Worm (Caenorhabditis elegans): ENCODE results near the gene tbc-1.

tbc-1 gene

DNA sequence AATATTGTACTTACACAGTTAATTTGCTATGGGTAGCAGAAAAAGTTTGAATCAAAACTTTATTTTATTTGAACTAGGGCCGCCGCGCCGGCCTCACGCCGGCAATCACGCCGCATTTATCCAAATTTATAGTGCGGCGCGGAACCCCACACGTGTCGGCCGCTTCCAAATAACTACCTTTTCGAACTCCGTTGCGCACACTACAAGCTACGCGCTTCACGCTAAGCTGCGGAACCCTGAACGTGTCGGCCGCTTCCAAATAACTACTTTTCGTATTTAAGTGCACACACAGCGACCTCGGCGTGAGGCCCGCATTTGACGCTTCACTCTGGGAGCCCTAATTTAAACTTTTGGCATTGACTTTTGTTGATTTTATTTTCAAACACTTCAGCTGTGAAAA, 39.1 kb upstream of the tbc-1 start:
- no peak for TF ChIP-seq lin-35 (GFP tag; optimal IDR thresholded peaks at IDR 0.05)
- TF ChIP-seq ama-1 (optimal IDR thresholded peaks at IDR 0.05), result no peak
- TF ChIP-seq mdl-1 (tag; optimal IDR thresholded peaks at IDR 0.05), result no peak
- TF ChIP-seq unc-86 (tag; optimal IDR thresholded peaks at IDR 0.05), result no peak

DNA sequence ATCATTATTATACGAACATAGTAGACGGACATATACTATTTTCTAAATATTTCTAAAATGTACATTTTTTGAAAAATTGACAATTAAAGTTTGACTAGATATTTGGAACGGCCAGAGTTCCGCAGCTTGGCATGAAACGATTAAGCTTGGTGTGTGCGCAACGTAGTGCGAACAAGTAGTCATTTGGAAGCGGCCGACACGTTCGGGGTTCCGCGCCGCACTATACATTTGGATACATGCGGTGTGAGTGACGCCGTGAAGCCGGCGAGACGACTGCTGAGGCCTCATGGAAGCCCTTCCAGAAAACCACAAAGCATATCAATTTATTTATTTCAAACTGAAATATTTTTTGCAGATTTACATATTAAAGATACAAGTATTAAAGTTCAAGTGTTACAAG, 32.4 kb upstream of the tbc-1 start:
- TF ChIP-seq snpc-4 (tag; optimal IDR thresholded peaks at IDR 0.05) (peak; percentile 87), ets-5 (GFP tag; IDR thresholded peaks at IDR 0.05) (no peak), nhr-85 (tag) (peak; percentile 39), ceh-82 (tag; optimal IDR thresholded peaks at IDR 0.05) (no peak), nhr-47 (tag; optimal IDR thresholded peaks at IDR 0.05) (no peak), tlp-1 (tag; optimal IDR thresholded peaks at IDR 0.05) (no peak), dsc-1 (tag; optimal IDR thresholded peaks at IDR 0.05) (no peak), nhr-71 (tag; optimal IDR thresholded peaks at IDR 0.05) (peak; percentile 9), grh-1 (GFP tag; IDR thresholded peaks at IDR 0.05) (no peak), fkh-8 (tag; optimal IDR thresholded peaks at IDR 0.05) (no peak), sup-37 (GFP tag; optimal IDR thresholded peaks at IDR 0.05) (no peak), lin-35 (GFP tag; optimal IDR thresholded peaks at IDR 0.05) (no peak), lin-15B (tag; optimal IDR thresholded peaks at IDR 0.05) (no peak)

DNA sequence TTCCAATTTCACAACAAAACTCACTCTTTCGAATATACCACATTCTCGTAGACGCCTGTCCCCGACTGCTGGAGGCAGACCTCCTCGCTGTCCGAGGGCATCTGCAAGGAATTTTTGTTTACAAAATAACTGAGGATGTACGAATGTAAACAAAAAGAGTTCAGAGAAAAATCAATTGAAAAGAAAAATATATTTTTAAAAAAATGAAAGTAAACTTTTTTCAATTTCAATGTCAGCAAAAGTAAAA, 24.4 kb upstream of the tbc-1 start, which contains the start of gene mrp-5:
Gene mrp-5 (minus strand): TSS at position 101 of the 247 bp plus-strand sequence.
- TF ChIP-seq blmp-1 (tag; optimal IDR thresholded peaks at IDR 0.05) (no peak), ceh-90 (tag; optimal IDR thresholded peaks at IDR 0.05) (no peak), mef-2 (tag; optimal IDR thresholded peaks at IDR 0.05) (no peak), sptf-1 (tag; optimal IDR thresholded peaks at IDR 0.05) (no peak), nhr-76 (tag; optimal IDR thresholded peaks at IDR 0.05) (no peak), elt-2 (tag; optimal IDR thresholded peaks at IDR 0.05) (no peak), nhr-237 (tag; optimal IDR thresholded peaks at IDR 0.05) (no peak), nhr-84 (tag; optimal IDR thresholded peaks at IDR 0.05) (no peak), vab-15 (tag; optimal IDR thresholded peaks at IDR 0.05) (no peak)

DNA sequence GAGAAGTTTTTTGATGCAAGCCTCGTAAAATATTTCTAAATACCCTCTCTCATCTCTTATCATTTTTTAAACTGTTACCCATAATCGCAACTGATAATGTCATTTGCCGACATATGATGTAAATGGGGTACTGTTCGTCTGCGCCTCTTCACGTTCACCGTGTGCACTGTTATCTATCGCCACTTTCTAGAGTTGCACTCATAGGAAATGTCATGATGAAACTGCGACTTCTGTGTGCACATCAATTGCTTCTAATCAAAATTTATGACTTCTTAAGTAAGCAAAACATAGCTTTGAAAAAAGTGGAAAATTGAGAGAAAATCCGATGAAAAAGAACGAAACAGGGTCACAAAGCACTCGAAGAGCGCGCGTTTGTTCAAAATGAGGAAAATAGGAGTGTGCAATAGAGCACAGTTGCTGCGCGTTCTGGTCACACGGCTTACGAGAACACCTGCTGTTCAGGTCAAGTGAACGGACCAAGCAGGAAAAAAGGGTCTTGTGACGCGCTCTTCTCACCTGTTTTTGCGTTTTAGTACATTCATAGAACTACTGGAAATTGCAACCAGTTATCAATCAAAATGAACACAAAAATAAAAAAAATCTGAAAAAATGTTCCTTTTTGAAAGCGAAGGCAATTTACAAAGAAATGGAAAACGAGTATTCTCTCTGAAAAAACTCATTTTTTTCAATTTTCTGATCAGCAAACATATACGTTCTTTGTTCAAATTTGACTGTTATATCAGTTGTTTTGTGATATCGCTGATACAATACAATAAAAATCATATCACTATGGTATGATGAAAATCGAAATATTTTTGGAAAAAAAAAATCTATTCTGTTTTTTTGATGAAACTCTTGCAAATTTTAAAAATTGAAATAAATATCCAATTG, 23.8 kb upstream of the tbc-1 start:
- TF ChIP-seq lsy-2 (tag; optimal IDR thresholded peaks at IDR 0.05) (peak in 1 of 2 experiments; percentile 20), sup-37 (GFP tag; optimal IDR thresholded peaks at IDR 0.05) (no peak), nhr-19 (GFP tag; conservative IDR thresholded peaks at IDR 0.05) (0 out of 2 replicates have a peak, but pooled peaks have one; percentile 3), elt-2 (tag; optimal IDR thresholded peaks at IDR 0.05) (peak; percentile 98), nhr-71 (tag; optimal IDR thresholded peaks at IDR 0.05) (peak; percentile 43), tlp-1 (tag; optimal IDR thresholded peaks at IDR 0.05) (peak; percentile 82), isw-1 (GFP tag; IDR thresholded peaks at IDR 0.05) (no peak), lir-3 (tag; optimal IDR thresholded peaks at IDR 0.05; ENCODE audit: poor library complexity) (no peak), nhr-12 (tag; optimal IDR thresholded peaks at IDR 0.05) (no peak), lin-15B (tag; optimal IDR thresholded peaks at IDR 0.05) (peak; percentile 35), nhr-20 (tag; optimal IDR thresholded peaks at IDR 0.05) (peak; percentile 34), pqm-1 (tag; optimal IDR thresholded peaks at IDR 0.05) (peak; percentile 68), lin-14 (GFP tag; optimal IDR thresholded peaks at IDR 0.05) (peak; percentile 84), unc-86 (tag; optimal IDR thresholded peaks at IDR 0.05) (no peak), lin-35 (GFP tag; optimal IDR thresholded peaks at IDR 0.05) (peak; percentile 3 to 41), nhr-90 (tag; optimal IDR thresholded peaks at IDR 0.05; ENCODE audit: poor library complexity) (peak; percentile 59), unc-30 (tag; optimal IDR thresholded peaks at IDR 0.05) (no peak), mef-2 (tag; optimal IDR thresholded peaks at IDR 0.05) (no peak), efl-1 (optimal IDR thresholded peaks at IDR 0.05) (peak in 1 of 2 experiments; percentile 9), efl-1 (GFP tag; optimal IDR thresholded peaks at IDR 0.05 in 1 of 2) (peak; percentile 6 to 91), skn-1 (tag; optimal IDR thresholded peaks at IDR 0.05) (peak; percentile 20), rnt-1 (tag; optimal IDR thresholded peaks at IDR 0.05) (peak; percentile 27), hpl-2 (GFP tag; optimal IDR thresholded peaks at IDR 0.05) (peak; percentile 5), mep-1 (tag; optimal IDR thresholded peaks at IDR 0.05) (no peak), ceh-82 (tag; optimal IDR thresholded peaks at IDR 0.05) (peak in 1 of 3 experiments; percentile 17), C16A3.4 (tag; optimal IDR thresholded peaks at IDR 0.05) (peak; percentile 28), dpl-1 (GFP tag; optimal IDR thresholded peaks at IDR 0.05) (peak in 1 of 3 experiments; percentile 47), snpc-4 (tag; optimal IDR thresholded peaks at IDR 0.05) (peak; percentile 1), nhr-77 (tag; optimal IDR thresholded peaks at IDR 0.05) (peak; percentile 40)
